Worm (Caenorhabditis elegans): Measurements from ENCODE around the gene pgap-1.
A peak's percentile ranks its signal among the peaks of the same experiment; 100 is the strongest.

ce11 chrV:11228653-11229173, 13.0 kb upstream of the pgap-1 start, which contains the start of gene pqn-70:
- no peak for TF ChIP-seq flt-1 (GFP tag; IDR thresholded peaks at IDR 0.05)
- no peak for TF ChIP-seq sea-1 (GFP tag; conservative IDR thresholded peaks at IDR 0.05)
- no peak for TF ChIP-seq ama-1 (optimal IDR thresholded peaks at IDR 0.05)
- TF ChIP-seq tra-4 (tag; optimal IDR thresholded peaks at IDR 0.05) = no peak
- TF ChIP-seq ceh-13 (GFP tag; optimal IDR thresholded peaks at IDR 0.05) = no peak
- TF ChIP-seq hnd-1 (tag; optimal IDR thresholded peaks at IDR 0.05) = no peak
- no peak for TF ChIP-seq pes-1 (GFP tag; IDR thresholded peaks at IDR 0.05)
- TF ChIP-seq hmbx-1 (tag; optimal IDR thresholded peaks at IDR 0.05) = no peak
- 0 out of 2 replicates have a peak, but pooled peaks have one; percentile 11 for TF ChIP-seq tbx-37 (GFP tag; conservative IDR thresholded peaks at IDR 0.05)
- TF ChIP-seq F13C5.2 (tag; optimal IDR thresholded peaks at IDR 0.05) = peak; percentile 39
- no peak for TF ChIP-seq ceh-36 (tag; optimal IDR thresholded peaks at IDR 0.05)

Measured in whole organism, early embryonic.